Fruit fly (Drosophila melanogaster) whole organism, wandering third instar larva: ENCODE measurements around the gene SsRbeta.

Experiments used
- Abd-B ChIP-seq: fragments of >200 bp; optimal IDR thresholded peaks from 2 replicates; lab custom pipeline; 2017; ENCODE audit warnings: missing biosample characterization, missing genetic modification characterization
- CG32264 ChIP-seq: fragments of 200-800 bp; sonication (Bioruptor generic); optimal IDR thresholded peaks from 2 replicates; lab custom pipeline; 2016; ENCODE audit warnings: missing biosample characterization, missing genetic modification characterization
- CG9705 ChIP-seq: fragments of 200-800 bp; sonication (Bioruptor generic); optimal IDR thresholded peaks from 2 replicates; lab custom pipeline; 2018; ENCODE audit warnings: missing biosample characterization, mild to moderate bottlenecking, missing genetic modification characterization
- CrebA ChIP-seq: fragments of 200-800 bp; sonication (Bioruptor generic); optimal IDR thresholded peaks from 2 replicates; lab custom pipeline; 2016; ENCODE audit warnings: missing biosample characterization, mild to moderate bottlenecking, missing genetic modification characterization, borderline replicate concordance
- Dfd ChIP-seq: fragments of >200 bp; optimal IDR thresholded peaks from 2 replicates; lab custom pipeline; 2017; ENCODE audit warnings: missing biosample characterization, missing genetic modification characterization
- Dif ChIP-seq: fragments of 200-275, 200-300 bp; sonication (Bioruptor generic); optimal IDR thresholded peaks from 2 replicates; lab custom pipeline; 2018; ENCODE audit warnings: missing biosample characterization, missing genetic modification characterization; ENCODE audit not compliant: partially characterized antibody
- GATAd ChIP-seq: sonication (Bioruptor generic); optimal IDR thresholded peaks from 2 replicates; lab custom pipeline; 2016; ENCODE audit warnings: missing biosample characterization, missing genetic modification characterization
- HLH106 ChIP-seq: fragments of 200-800 bp; optimal IDR thresholded peaks from 3 replicates; lab custom pipeline; 2019; ENCODE audit warnings: missing biosample characterization, mild to moderate bottlenecking, missing genetic modification characterization, moderate library complexity
- Hnf4 ChIP-seq: fragments of 200-800 bp; sonication (Bioruptor generic); optimal IDR thresholded peaks from 2 replicates; lab custom pipeline; 2016; ENCODE audit warnings: missing biosample characterization, mild to moderate bottlenecking, missing genetic modification characterization
- Hr78 ChIP-seq: fragments of >200 bp; optimal IDR thresholded peaks from 2 replicates; lab custom pipeline; 2017; ENCODE audit warnings: missing biosample characterization, missing genetic modification characterization
- Hr83 ChIP-seq: fragments of 200-300 bp; sonication (Bioruptor generic); optimal IDR thresholded peaks from 2 replicates; lab custom pipeline; 2016; ENCODE audit warnings: missing biosample characterization, mild to moderate bottlenecking, missing genetic modification characterization, moderate library complexity; ENCODE audit not compliant: poor library complexity, severe bottlenecking
- Jra ChIP-seq: sonication (Bioruptor generic); optimal IDR thresholded peaks from 2 replicates; lab custom pipeline; 2016; ENCODE audit warnings: missing biosample characterization, missing genetic modification characterization
- Mio ChIP-seq: sonication (Bioruptor generic); optimal IDR thresholded peaks from 2 replicates; lab custom pipeline; 2016; ENCODE audit warnings: missing biosample characterization, missing genetic modification characterization
- Myc ChIP-seq: fragments of >200 bp; optimal IDR thresholded peaks from 2 replicates; lab custom pipeline; 2017
- N ChIP-seq: fragments of >200 bp; optimal IDR thresholded peaks from 2 replicates; lab custom pipeline; 2018; ENCODE audit warnings: missing biosample characterization, missing external identifiers, missing genetic modification characterization
- OdsH ChIP-seq: fragments of 200-800 bp; sonication (Bioruptor generic); optimal IDR thresholded peaks from 2 replicates; lab custom pipeline; 2016; ENCODE audit warnings: missing biosample characterization, mild to moderate bottlenecking, missing genetic modification characterization
- Rel ChIP-seq, 2 experiments: fragments of 200-800 bp; sonication (Bioruptor generic) in 1 of 2; optimal IDR thresholded peaks; 2 replicates in 1 of 2; 3 replicates in 1 of 2; lab custom pipeline; 2016 to 2019; ENCODE audit warnings: mild to moderate bottlenecking in 2 of 2, missing biosample characterization in 2 of 2, missing genetic modification characterization in 2 of 2, moderate library complexity in 1 of 2
- Sp1 ChIP-seq: fragments of 200-800 bp; sonication (Bioruptor generic); optimal IDR thresholded peaks from 3 replicates; lab custom pipeline; 2019; ENCODE audit warnings: missing biosample characterization, mild to moderate bottlenecking, missing genetic modification characterization, moderate library complexity
- Vsx2 ChIP-seq: fragments of 200-300, 225-300 bp; sonication (Bioruptor generic); optimal IDR thresholded peaks from 2 replicates; lab custom pipeline; 2018; ENCODE audit warnings: missing biosample characterization, missing genetic modification characterization; ENCODE audit not compliant: partially characterized antibody
- br ChIP-seq: fragments of 200-800 bp; sonication (Bioruptor generic); optimal IDR thresholded peaks from 2 replicates; lab custom pipeline; 2016; ENCODE audit warnings: missing biosample characterization, missing genetic modification characterization
- brk ChIP-seq: fragments of 200-800 bp; sonication (Bioruptor generic); optimal IDR thresholded peaks from 2 replicates; lab custom pipeline; 2016; ENCODE audit warnings: missing biosample characterization, mild to moderate bottlenecking, missing genetic modification characterization
- dl ChIP-seq, 2 experiments: fragments of 175-275, 200-275 bp in 1 of 2; fragments of 200-275 bp in 1 of 2; sonication (Bioruptor generic); optimal IDR thresholded peaks; lab custom pipeline; 2018; ENCODE audit warnings: mild to moderate bottlenecking in 2 of 2, missing biosample characterization in 2 of 2, missing genetic modification characterization in 2 of 2, moderate library complexity in 2 of 2; ENCODE audit not compliant: partially characterized antibody in 2 of 2, insufficient read depth in 1 of 2
- dmrt93B ChIP-seq: fragments of 200-800 bp; sonication (Bioruptor generic); optimal IDR thresholded peaks from 2 replicates; lab custom pipeline; 2018; ENCODE audit warnings: missing biosample characterization, mild to moderate bottlenecking, missing genetic modification characterization
- dsf ChIP-seq: sonication (Bioruptor generic); optimal IDR thresholded peaks from 2 replicates; lab custom pipeline; 2016; ENCODE audit warnings: missing biosample characterization, missing genetic modification characterization, borderline replicate concordance
- ey ChIP-seq: fragments of 200-800 bp; sonication (Bioruptor generic); optimal IDR thresholded peaks from 2 replicates; lab custom pipeline; 2016; ENCODE audit warnings: missing biosample characterization, missing genetic modification characterization
- foxo ChIP-seq, 2 experiments: fragments of 200-800 bp; sonication (Bioruptor generic); optimal IDR thresholded peaks; 2 replicates in 1 of 2; 3 replicates in 1 of 2; lab custom pipeline; 2016 to 2017; ENCODE audit warnings: missing biosample characterization in 2 of 2, missing genetic modification characterization in 2 of 2
- fru ChIP-seq: fragments of 200-800 bp; sonication (Bioruptor generic); optimal IDR thresholded peaks from 3 replicates; lab custom pipeline; 2016; ENCODE audit warnings: missing biosample characterization, mild to moderate bottlenecking, missing genetic modification characterization
- h ChIP-seq: fragments of 200-800 bp; sonication (Bioruptor generic); optimal IDR thresholded peaks from 3 replicates; lab custom pipeline; 2016; ENCODE audit warnings: missing biosample characterization, mild to moderate bottlenecking, missing genetic modification characterization
- jim ChIP-seq: fragments of 175-275, 200-325 bp; sonication (Bioruptor generic); optimal IDR thresholded peaks from 2 replicates; lab custom pipeline; 2016; ENCODE audit warnings: missing biosample characterization, mild to moderate bottlenecking, missing genetic modification characterization
- lola ChIP-seq: fragments of >200 bp; optimal IDR thresholded peaks from 2 replicates; lab custom pipeline; 2017; ENCODE audit warnings: missing biosample characterization, missing genetic modification characterization
- pan ChIP-seq: fragments of >200 bp; optimal IDR thresholded peaks from 2 replicates; lab custom pipeline; 2017
- psq ChIP-seq: fragments of 200-800 bp; sonication (Bioruptor generic); optimal IDR thresholded peaks from 3 replicates; lab custom pipeline; 2017; ENCODE audit warnings: missing biosample characterization, mild to moderate bottlenecking, missing genetic modification characterization, moderate library complexity
- rgr ChIP-seq: fragments of 200-800 bp; sonication (Bioruptor generic); optimal IDR thresholded peaks from 3 replicates; lab custom pipeline; 2016; ENCODE audit warnings: missing biosample characterization, mild to moderate bottlenecking, missing genetic modification characterization
- sage ChIP-seq: fragments of 200-800 bp; sonication (Bioruptor generic); optimal IDR thresholded peaks from 2 replicates; lab custom pipeline; 2016; ENCODE audit warnings: missing biosample characterization, mild to moderate bottlenecking, missing genetic modification characterization
- sv ChIP-seq: fragments of 200-800 bp; sonication (Bioruptor generic); optimal IDR thresholded peaks from 3 replicates; lab custom pipeline; 2016; ENCODE audit warnings: missing biosample characterization, missing genetic modification characterization
- tai ChIP-seq: sonication (Bioruptor generic); optimal IDR thresholded peaks from 2 replicates; lab custom pipeline; 2016; ENCODE audit warnings: missing biosample characterization, missing genetic modification characterization
- usp ChIP-seq: fragments of >200 bp; optimal IDR thresholded peaks from 2 replicates; lab custom pipeline; 2017; ENCODE audit warnings: missing biosample characterization, missing genetic modification characterization
- woc ChIP-seq: sonication (Bioruptor generic); optimal IDR thresholded peaks from 2 replicates; lab custom pipeline; 2016; ENCODE audit warnings: missing biosample characterization, mild to moderate bottlenecking, missing genetic modification characterization

SsRbeta gene

DNA sequence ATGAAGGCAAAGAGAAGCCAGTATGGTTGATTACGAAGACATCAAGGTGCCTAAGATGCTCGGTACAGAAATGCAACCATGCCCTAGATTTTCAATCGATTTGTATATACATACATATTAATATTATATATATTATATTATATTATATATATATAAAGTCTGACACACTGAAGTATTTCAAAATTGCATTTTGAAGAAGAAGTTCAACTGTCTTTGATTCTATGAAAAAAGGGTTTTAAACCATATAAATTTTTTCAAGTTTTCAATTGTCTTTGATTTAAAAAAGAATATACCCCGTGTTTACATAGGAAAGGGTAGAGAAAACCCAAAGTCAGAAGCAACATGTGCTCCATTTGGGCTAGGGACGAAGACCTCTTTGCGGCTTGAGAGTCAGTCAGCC is 45.4 kb downstream of the SsRbeta start:
- TF ChIP-seq tai (GFP tag; lab: Kevin White, UChicago) (no peak), h (GFP tag; lab: Kevin White, UChicago) (peak; percentile 20), GATAd (GFP tag; lab: Kevin White, UChicago) (no peak), dmrt93B (GFP tag; lab: Kevin White, UChicago) (peak; percentile 28), rgr (GFP tag; lab: Kevin White, UChicago) (peak; percentile 5), br (no peak), foxo (GFP tag; optimal IDR thresholded peaks at IDR 0.05; lab: Kevin White, UChicago) (peak in 1 of 2 experiments; percentile 22), HLH106 (peak; percentile 76), Sp1 (GFP tag; lab: Kevin White, UChicago) (peak; percentile 75), psq (peak; percentile 69)

DNA sequence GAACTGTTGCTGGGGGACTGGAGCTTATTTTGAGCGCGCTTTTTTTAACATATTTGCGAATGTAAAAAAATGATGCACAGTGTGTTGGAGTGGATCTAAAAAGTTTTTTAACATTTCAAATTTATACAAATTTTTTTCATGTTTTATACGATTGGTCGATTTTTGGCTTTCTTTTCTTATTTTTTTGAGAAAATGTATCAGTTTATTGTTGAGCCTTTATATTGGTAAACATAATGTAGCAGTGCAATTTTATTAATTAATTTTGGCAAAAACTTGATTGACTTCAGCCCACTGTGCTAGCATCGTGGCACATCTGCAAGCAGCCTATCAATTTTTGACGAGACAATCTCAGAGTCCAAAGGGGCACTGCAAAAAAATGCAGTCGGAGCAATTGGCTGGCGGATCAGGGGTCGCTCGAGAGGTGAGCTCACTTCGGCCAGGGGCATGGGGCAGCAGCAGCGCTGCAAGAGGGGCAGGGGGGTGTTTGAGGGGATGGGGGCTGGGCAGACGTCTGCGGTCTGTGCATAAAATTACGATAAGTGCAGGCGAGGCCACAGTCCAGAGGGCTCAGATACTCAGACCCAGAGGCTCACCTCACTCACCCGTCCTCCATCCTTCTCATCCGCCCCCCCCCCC is 46.3 kb downstream of the SsRbeta start:
- TF ChIP-seq sage (GFP tag; lab: Kevin White, UChicago) (peak; percentile 85), dsf (GFP tag; lab: Kevin White, UChicago) (no peak), br (peak; percentile 84), h (GFP tag; lab: Kevin White, UChicago) (peak; percentile 87), Rel (GFP tag; optimal IDR thresholded peaks at IDR 0.05; lab: Kevin White, UChicago) (peak; percentile 28), Rel (tag; optimal IDR thresholded peaks at IDR 0.05; lab: Kevin White, UChicago) (peak; percentile 40), foxo (GFP tag; optimal IDR thresholded peaks at IDR 0.05; lab: Kevin White, UChicago) (peak in 1 of 2 experiments; percentile 83), Vsx2 (no peak), Hr83 (GFP tag; lab: Kevin White, UChicago) (peak; percentile 23), N (GFP tag; lab: Kevin White, UChicago) (no peak), Abd-B (GFP tag; lab: Kevin White, UChicago) (no peak), CG32264 (peak; percentile 61), HLH106 (peak; percentile 80), Mio (GFP tag; lab: Kevin White, UChicago) (no peak), tai (GFP tag; lab: Kevin White, UChicago) (peak; percentile 44), jim (no peak), Dif (GFP tag; lab: Kevin White, UChicago) (no peak), dmrt93B (GFP tag; lab: Kevin White, UChicago) (peak; percentile 55), Myc (lab: Kevin White, UChicago) (no peak), GATAd (GFP tag; lab: Kevin White, UChicago) (no peak), CrebA (GFP tag; lab: Kevin White, UChicago) (peak; percentile 66), woc (GFP tag; lab: Kevin White, UChicago) (peak; percentile 92), sv (GFP tag; lab: Kevin White, UChicago) (no peak), CG9705 (peak; percentile 34), ey (GFP tag; lab: Kevin White, UChicago) (peak; percentile 87), fru (GFP tag; lab: Kevin White, UChicago) (peak; percentile 91), pan (lab: Kevin White, UChicago) (no peak), psq (peak; percentile 76), Dfd (GFP tag; lab: Kevin White, UChicago) (no peak), Hr78 (GFP tag; lab: Kevin White, UChicago) (no peak), Jra (GFP tag; lab: Kevin White, UChicago) (peak; percentile 40), dl (GFP tag; optimal IDR thresholded peaks at IDR 0.05; lab: Kevin White, UChicago; ENCODE audit: insufficient read depth in 1 of 2, partially characterized antibody in 2 of 2) (peak in 1 of 2 experiments; percentile 18), OdsH (GFP tag; lab: Kevin White, UChicago) (peak; percentile 87), Sp1 (GFP tag; lab: Kevin White, UChicago) (peak; percentile 85), lola (GFP tag; lab: Kevin White, UChicago) (no peak), usp (GFP tag; lab: Kevin White, UChicago) (no peak), rgr (GFP tag; lab: Kevin White, UChicago) (peak; percentile 83), Hnf4 (GFP tag; lab: Kevin White, UChicago) (peak; percentile 73), brk (peak; percentile 75)
